Worm (Caenorhabditis elegans): ENCODE data around the gene acd-4.

- TF ChIP-seq nhr-76 (tag; optimal IDR thresholded peaks at IDR 0.05) (no peak), pha-4 (tag; optimal IDR thresholded peaks at IDR 0.05) (no peak), nhr-28 (tag; optimal IDR thresholded peaks at IDR 0.05) (no peak), snpc-4 (tag; optimal IDR thresholded peaks at IDR 0.05) (no peak), mab-5 (tag; optimal IDR thresholded peaks at IDR 0.05) (no peak), nhr-237 (tag; optimal IDR thresholded peaks at IDR 0.05) (no peak), lin-13 (tag; optimal IDR thresholded peaks at IDR 0.05) (no peak), ztf-11 (tag; optimal IDR thresholded peaks at IDR 0.05) (no peak), lsy-2 (tag; optimal IDR thresholded peaks at IDR 0.05) (no peak)
These were observed 19.9 kb downstream of the acd-4 start for ce11 chrV:8657911-8658310.
